Worm (Caenorhabditis elegans): ENCODE measurements around the gene R08C7.5.

R08C7.5 gene

DNA sequence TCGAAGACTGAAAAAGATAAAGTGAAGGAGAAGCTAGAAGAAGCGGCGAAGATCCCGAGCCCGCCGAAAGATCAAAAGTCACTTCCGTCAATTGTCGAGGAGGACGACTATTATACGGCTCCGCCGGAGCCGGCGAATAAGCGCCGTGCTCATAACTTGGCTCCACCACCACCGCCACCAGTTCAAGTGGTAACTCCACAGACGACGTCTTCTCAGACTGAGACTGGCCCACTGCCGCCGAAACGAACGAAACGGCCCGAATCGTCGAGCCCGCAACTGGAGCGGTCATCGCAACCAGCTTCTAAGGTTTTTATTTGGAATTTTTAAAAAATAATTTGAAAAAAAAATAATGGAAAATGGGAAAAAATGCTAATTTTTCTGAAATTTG is 18.1 kb upstream of the R08C7.5 start:
- peak; percentile 69 for TF ChIP-seq zfh-2 (GFP tag; conservative IDR thresholded peaks at IDR 0.05)
- TF ChIP-seq mcd-1 (GFP tag; IDR thresholded peaks at IDR 0.05), result 0 out of 2 replicates have a peak, but pooled peaks have one; percentile 6
- TF ChIP-seq mes-4 (tag; optimal IDR thresholded peaks at IDR 0.05), result no peak
- TF ChIP-seq tbx-9 (tag; optimal IDR thresholded peaks at IDR 0.05; ENCODE audit: borderline replicate concordance), result no peak
- 0 out of 2 replicates have a peak, but pooled peaks have one; percentile 58 for TF ChIP-seq Y79H2A.3 (GFP tag; conservative IDR thresholded peaks at IDR 0.05)

ce11 chrIV:4413114-4413513 is 16.9 kb upstream of the R08C7.5 start:
- TF ChIP-seq hsf-1 (GFP tag; IDR thresholded peaks at IDR 0.05), result 0 out of 2 replicates have a peak, but pooled peaks have one; percentile 22
- no peak for TF ChIP-seq bed-1 (GFP tag; IDR thresholded peaks at IDR 0.05)
- 0 out of 2 replicates have a peak, but pooled peaks have one; percentile 35 for TF ChIP-seq zfh-2 (GFP tag; conservative IDR thresholded peaks at IDR 0.05)
- no peak for TF ChIP-seq F55B11.4 (tag; optimal IDR thresholded peaks at IDR 0.05; ENCODE audit: borderline replicate concordance, insufficient read depth)
- TF ChIP-seq dox-1 (GFP tag; IDR thresholded peaks at IDR 0.05), result peak; percentile 33; the same call in 1 of the 2 replicates
- TF ChIP-seq F52B5.7 (tag; optimal IDR thresholded peaks at IDR 0.05), result peak; percentile 23
- TF ChIP-seq chd-7 (tag; optimal IDR thresholded peaks at IDR 0.05), result peak; percentile 46
- peak; percentile 15 for TF ChIP-seq atf-7 (tag; optimal IDR thresholded peaks at IDR 0.05)

DNA sequence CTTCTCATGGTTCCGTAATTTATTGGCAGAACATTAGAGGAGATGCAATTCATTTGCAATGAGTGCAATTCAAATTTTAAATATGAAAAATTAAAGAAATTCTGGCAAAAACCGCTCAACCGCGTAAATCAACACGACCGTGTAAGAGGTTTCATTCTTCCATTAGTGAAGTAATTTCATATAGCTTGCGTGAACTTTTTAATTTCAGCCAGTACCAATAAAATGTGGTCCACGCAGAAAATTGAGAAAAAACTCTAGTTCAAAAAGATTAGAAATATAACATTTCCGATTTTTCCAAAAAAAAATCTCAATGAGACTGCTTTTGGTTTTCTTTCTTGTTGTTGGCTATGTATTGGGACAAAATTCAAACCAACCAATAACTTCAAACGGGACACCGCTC is 8.0 kb upstream of the R08C7.5 start, which contains the start of gene clec-175:
Gene clec-175, plus strand, starts transcription at position 301 of the 400 bp plus-strand sequence.
- TF ChIP-seq egl-18 (GFP tag; IDR thresholded peaks at IDR 0.05), result no peak
- TF ChIP-seq madf-3 (GFP tag; IDR thresholded peaks at IDR 0.05), result no peak
- TF ChIP-seq lin-35 (GFP tag; optimal IDR thresholded peaks at IDR 0.05), result no peak
- no peak for TF ChIP-seq tlf-1 (GFP tag; optimal IDR thresholded peaks at IDR 0.05)
- no peak for TF ChIP-seq atf-7 (tag; optimal IDR thresholded peaks at IDR 0.05)
- TF ChIP-seq ceh-58 (GFP tag; IDR thresholded peaks at IDR 0.05), result no peak
- TF ChIP-seq snpc-1.1 (tag; optimal IDR thresholded peaks at IDR 0.05; ENCODE audit: insufficient read depth), result no peak
- TF ChIP-seq Y53G8AR.9 (GFP tag; conservative IDR thresholded peaks at IDR 0.05), result no peak
- no peak for TF ChIP-seq rec-8 (tag; optimal IDR thresholded peaks at IDR 0.05)
- no peak for TF ChIP-seq akir-1 (GFP tag; optimal IDR thresholded peaks at IDR 0.05)
- no peak for TF ChIP-seq hsf-1 (GFP tag; IDR thresholded peaks at IDR 0.05)
- no peak for TF ChIP-seq F33H1.4 (GFP tag; IDR thresholded peaks at IDR 0.05)
- no peak for TF ChIP-seq attf-5 (GFP tag; optimal IDR thresholded peaks at IDR 0.05)
- TF ChIP-seq nfya-1 (tag; optimal IDR thresholded peaks at IDR 0.05; ENCODE audit: borderline replicate concordance, insufficient read depth), result no peak
- no peak for TF ChIP-seq F52B5.7 (tag; optimal IDR thresholded peaks at IDR 0.05)
- TF ChIP-seq B0261.1 (tag; optimal IDR thresholded peaks at IDR 0.05), result no peak
- no peak for TF ChIP-seq nfya-2 (GFP tag; IDR thresholded peaks at IDR 0.05)
- TF ChIP-seq fkh-3 (tag; optimal IDR thresholded peaks at IDR 0.05), result no peak

DNA sequence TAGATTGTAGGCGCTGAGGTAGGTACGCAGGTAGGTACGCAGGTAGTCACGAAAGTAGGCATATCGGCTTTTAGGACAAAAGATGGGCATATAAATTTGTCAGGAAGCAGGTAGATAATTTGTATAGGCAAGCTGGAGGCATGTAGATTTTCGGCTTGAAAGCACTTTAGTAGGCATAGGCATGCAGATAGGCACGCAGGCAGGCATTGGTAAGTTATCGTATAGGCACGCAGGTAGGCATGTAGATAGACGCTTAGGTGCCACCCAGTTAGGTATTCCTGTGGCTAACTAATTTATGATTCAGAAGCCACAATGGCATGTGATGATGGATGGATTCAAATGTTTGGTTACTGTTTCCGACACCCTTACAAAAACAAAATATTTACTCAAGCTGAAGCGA is 7.0 kb upstream of the R08C7.5 start:
- no peak for TF ChIP-seq snpc-1.1 (tag; optimal IDR thresholded peaks at IDR 0.05; ENCODE audit: insufficient read depth)
- no peak for TF ChIP-seq K11D2.4 (GFP tag; IDR thresholded peaks at IDR 0.05)
- no peak for TF ChIP-seq madf-10 (tag; optimal IDR thresholded peaks at IDR 0.05)
- TF ChIP-seq let-526 (GFP tag; IDR thresholded peaks at IDR 0.05), result no peak
- no peak for TF ChIP-seq attf-3 (GFP tag; conservative IDR thresholded peaks at IDR 0.05)
- TF ChIP-seq K12H6.12 (tag; optimal IDR thresholded peaks at IDR 0.05), result no peak
- TF ChIP-seq pbrm-1 (GFP tag; IDR thresholded peaks at IDR 0.05), result no peak
- TF ChIP-seq Y67H2A.10 (GFP tag; conservative IDR thresholded peaks at IDR 0.05), result no peak
- no peak for TF ChIP-seq fkh-3 (tag; optimal IDR thresholded peaks at IDR 0.05)
- no peak for TF ChIP-seq lsl-1 (GFP tag; optimal IDR thresholded peaks at IDR 0.05)
- no peak for TF ChIP-seq cebp-1 (GFP tag; IDR thresholded peaks at IDR 0.05)
- TF ChIP-seq cebp-1 (tag; optimal IDR thresholded peaks at IDR 0.05), result no peak
- TF ChIP-seq ztf-28 (GFP tag; IDR thresholded peaks at IDR 0.05), result no peak
- TF ChIP-seq F23B12.7 (tag; optimal IDR thresholded peaks at IDR 0.05; ENCODE audit: insufficient read depth), result no peak
- no peak for TF ChIP-seq C17E4.6 (GFP tag; IDR thresholded peaks at IDR 0.05)
- no peak for TF ChIP-seq sea-2 (GFP tag; IDR thresholded peaks at IDR 0.05)
- TF ChIP-seq egl-44 (GFP tag; IDR thresholded peaks at IDR 0.05), result no peak
- TF ChIP-seq ceh-91 (GFP tag; IDR thresholded peaks at IDR 0.05), result no peak

All from whole organism, young adult.